Worm (Caenorhabditis elegans) whole organism, young adult: Measurements from ENCODE around the gene F53B2.8.

Source experiments
- B0019.2 ChIP-seq: fragments of 200-800 bp; sonication (Bioruptor generic); conservative IDR thresholded peaks from 2 replicates; pipeline ENCODE4 v1.3.6; 2022; ENCODE audit warnings: missing genetic modification reagents, missing genetic modification characterization, missing compliant biosample characterization
- B0035.1 ChIP-seq: sonication (generic microtip); optimal IDR thresholded peaks from 2 replicates; lab custom pipeline; 2016; ENCODE audit warnings: missing genetic modification characterization, mild to moderate bottlenecking, missing compliant biosample characterization, missing genotype, missing genetic modification reagents
- D2030.7 ChIP-seq: fragments of 200-800 bp; sonication (Bioruptor generic); IDR thresholded peaks from 2 replicates; pipeline ENCODE4 v1.3.6; 2022; ENCODE audit warnings: missing genetic modification reagents, missing genetic modification characterization, missing compliant biosample characterization
- F33H1.4 ChIP-seq: fragments of 200-800 bp; sonication (Bioruptor generic); IDR thresholded peaks from 2 replicates; pipeline ENCODE4 v1.3.6; 2022; ENCODE audit warnings: missing genetic modification reagents, missing genetic modification characterization, missing compliant biosample characterization
- F49E8.2 ChIP-seq: sonication (generic microtip); optimal IDR thresholded peaks from 3 replicates; lab custom pipeline; 2017; ENCODE audit warnings: missing genetic modification characterization, mild to moderate bottlenecking, missing compliant biosample characterization, antibody characterized with exemption, moderate library complexity; ENCODE audit not compliant: insufficient read depth
- K12H6.12 ChIP-seq: fragments of 200-800 bp; sonication (Bioruptor generic); optimal IDR thresholded peaks from 2 replicates; lab custom pipeline; 2018; ENCODE audit warnings: mild to moderate bottlenecking, missing genetic modification characterization, missing compliant biosample characterization
- T07F8.4 ChIP-seq: sonication (generic microtip); optimal IDR thresholded peaks from 2 replicates; lab custom pipeline; 2016; ENCODE audit warnings: mild to moderate bottlenecking, missing genetic modification characterization, moderate library complexity, missing compliant biosample characterization
- Y53F4B.3 ChIP-seq: fragments of 200-800 bp; sonication (Bioruptor generic); IDR thresholded peaks from 2 replicates; pipeline ENCODE4 v1.3.6; 2022; ENCODE audit warnings: missing genetic modification reagents, missing genetic modification characterization, missing compliant biosample characterization
- Y56A3A.18 ChIP-seq: fragments of 200-800 bp; sonication (Bioruptor generic); IDR thresholded peaks from 2 replicates; pipeline ENCODE4 v1.3.6; 2022; ENCODE audit warnings: missing genetic modification reagents, missing genetic modification characterization, missing compliant biosample characterization
- Y95B8A.8 ChIP-seq: fragments of 200-800 bp; sonication (Bioruptor generic); IDR thresholded peaks from 2 replicates; pipeline ENCODE4 v1.3.6; 2022; ENCODE audit warnings: missing genetic modification reagents, missing genetic modification characterization, missing compliant biosample characterization
- ZK185.1 ChIP-seq: sonication (generic microtip); optimal IDR thresholded peaks from 2 replicates; lab custom pipeline; 2016; ENCODE audit warnings: mild to moderate bottlenecking, missing genetic modification characterization, missing compliant biosample characterization; ENCODE audit not compliant: poor library complexity, severe bottlenecking
- aptf-2 ChIP-seq: fragments of 200-800 bp; sonication (Bioruptor generic); conservative IDR thresholded peaks from 2 replicates; pipeline ENCODE4 v1.3.6; 2022; ENCODE audit warnings: missing genetic modification reagents, missing genetic modification characterization, missing compliant biosample characterization
- atf-7 ChIP-seq: sonication (generic microtip); optimal IDR thresholded peaks from 2 replicates; lab custom pipeline; 2017; ENCODE audit warnings: mild to moderate bottlenecking, missing genetic modification characterization, missing compliant biosample characterization
- attf-6 ChIP-seq: fragments of 200-800 bp; sonication (Bioruptor generic); IDR thresholded peaks from 2 replicates; pipeline ENCODE4 v1.3.6; 2022; ENCODE audit warnings: missing genetic modification reagents, missing genetic modification characterization, missing compliant biosample characterization
- bed-2 ChIP-seq: fragments of 200-800 bp; sonication (Bioruptor generic); IDR thresholded peaks from 2 replicates; pipeline ENCODE4 v1.3.6; 2022; ENCODE audit warnings: missing genetic modification reagents, missing genetic modification characterization, missing compliant biosample characterization
- cebp-1 ChIP-seq, 2 experiments: fragments of 200-800 bp in 1 of 2; sonication (Bioruptor generic) in 1 of 2; sonication (generic microtip) in 1 of 2; IDR thresholded peaks in 1 of 2; optimal IDR thresholded peaks in 1 of 2; 2 replicates each; pipeline versions ENCODE4 v1.3.6 to Lab custom; 2017 to 2022; ENCODE audit warnings: missing compliant biosample characterization in 2 of 2, missing genetic modification characterization in 2 of 2, mild to moderate bottlenecking in 1 of 2, missing genetic modification reagents in 1 of 2, moderate library complexity in 1 of 2
- ceh-27 ChIP-seq: fragments of 200-800 bp; sonication (Bioruptor generic); optimal IDR thresholded peaks from 2 replicates; lab custom pipeline; 2018; ENCODE audit warnings: mild to moderate bottlenecking, missing genetic modification characterization, moderate library complexity, missing compliant biosample characterization
- chd-7 ChIP-seq: sonication (generic microtip); optimal IDR thresholded peaks from 2 replicates; lab custom pipeline; 2016; ENCODE audit warnings: mild to moderate bottlenecking, missing genetic modification characterization, moderate library complexity, missing compliant biosample characterization
- dox-1 ChIP-seq: fragments of 200-800 bp; sonication (Bioruptor generic); IDR thresholded peaks from 2 replicates; pipeline ENCODE4 v1.3.6; 2022; ENCODE audit warnings: missing genetic modification reagents, missing genetic modification characterization, missing compliant biosample characterization
- dpff-1 ChIP-seq: sonication (generic microtip); optimal IDR thresholded peaks from 2 replicates; lab custom pipeline; 2017; ENCODE audit warnings: mild to moderate bottlenecking, missing genetic modification characterization, missing compliant biosample characterization
- dpl-1 ChIP-seq: fragments of 150-350 bp; optimal IDR thresholded peaks from 2 replicates; lab custom pipeline; 2014; ENCODE audit warnings: missing biosample characterization, missing genetic modification reagents, missing genetic modification characterization
- egl-44 ChIP-seq: fragments of 200-800 bp; sonication (Bioruptor generic); IDR thresholded peaks from 2 replicates; pipeline ENCODE4 v1.3.6; 2022; ENCODE audit warnings: missing genetic modification reagents, missing genetic modification characterization, missing compliant biosample characterization
- hlh-26 ChIP-seq: fragments of 200-800 bp; sonication (Bioruptor generic); conservative IDR thresholded peaks from 2 replicates; pipeline ENCODE4 v1.3.6; 2022; ENCODE audit warnings: missing genetic modification reagents, missing genetic modification characterization, missing compliant biosample characterization
- hrde-1 ChIP-seq: sonication (generic microtip); optimal IDR thresholded peaks from 2 replicates; lab custom pipeline; 2016; ENCODE audit warnings: missing genetic modification characterization, mild to moderate bottlenecking, missing compliant biosample characterization, moderate library complexity, missing genotype, missing genetic modification reagents, borderline replicate concordance
- hsf-1 ChIP-seq: fragments of 200-800 bp; sonication (Bioruptor generic); IDR thresholded peaks from 2 replicates; pipeline ENCODE4 v1.3.6; 2022; ENCODE audit warnings: missing genetic modification reagents, missing genetic modification characterization, missing compliant biosample characterization
- let-526 ChIP-seq: fragments of 200-800 bp; sonication (Bioruptor generic); IDR thresholded peaks from 2 replicates; pipeline ENCODE4 v1.3.6; 2022; ENCODE audit warnings: missing genetic modification reagents, missing genetic modification characterization, missing compliant biosample characterization
- lin-35 ChIP-seq, 3 experiments: fragments of 150-350 bp in 2 of 3; sonication (generic microtip) in 1 of 3; optimal IDR thresholded peaks; 2 replicates each; lab custom pipeline; 2014 to 2018; ENCODE audit warnings: missing biosample characterization in 3 of 3, missing genetic modification characterization in 3 of 3, missing genetic modification reagents in 3 of 3
- lin-54 ChIP-seq: fragments of 200-800 bp; sonication (Bioruptor generic); optimal IDR thresholded peaks from 2 replicates; lab custom pipeline; 2018; ENCODE audit warnings: mild to moderate bottlenecking, missing genetic modification characterization, missing compliant biosample characterization
- lir-1 ChIP-seq: fragments of 200-800 bp; sonication (Bioruptor generic); conservative IDR thresholded peaks from 2 replicates; pipeline ENCODE4 v1.3.6; 2022; ENCODE audit warnings: missing genetic modification reagents, missing genetic modification characterization, missing compliant biosample characterization
- lsl-1 ChIP-seq: fragments of 200-800 bp; sonication (Bioruptor generic); optimal IDR thresholded peaks from 2 replicates; lab custom pipeline; 2018; ENCODE audit warnings: mild to moderate bottlenecking, missing genetic modification characterization, moderate library complexity, missing compliant biosample characterization
- madf-10 ChIP-seq: sonication (generic microtip); optimal IDR thresholded peaks from 2 replicates; lab custom pipeline; 2016; ENCODE audit warnings: mild to moderate bottlenecking, missing genetic modification characterization, missing compliant biosample characterization
- madf-3 ChIP-seq: fragments of 200-800 bp; sonication (Bioruptor generic); IDR thresholded peaks from 2 replicates; pipeline ENCODE4 v1.3.6; 2022; ENCODE audit warnings: missing genetic modification reagents, missing genetic modification characterization, missing compliant biosample characterization
- madf-6 ChIP-seq: fragments of 200-800 bp; sonication (Bioruptor generic); IDR thresholded peaks from 2 replicates; pipeline ENCODE4 v1.3.6; 2022; ENCODE audit warnings: missing genetic modification reagents, missing genetic modification characterization, missing compliant biosample characterization
- madf-8 ChIP-seq: fragments of 200-800 bp; sonication (Bioruptor generic); conservative IDR thresholded peaks from 2 replicates; pipeline ENCODE4 v1.3.6; 2022; ENCODE audit warnings: missing genetic modification reagents, missing genetic modification characterization, missing compliant biosample characterization
- mcd-1 ChIP-seq: fragments of 200-800 bp; sonication (Bioruptor generic); IDR thresholded peaks from 2 replicates; pipeline ENCODE4 v1.3.6; 2022; ENCODE audit warnings: missing genetic modification reagents, missing genetic modification characterization, missing compliant biosample characterization
- pbrm-1 ChIP-seq: fragments of 200-800 bp; sonication (Bioruptor generic); IDR thresholded peaks from 2 replicates; pipeline ENCODE4 v1.3.6; 2022; ENCODE audit warnings: missing genetic modification reagents, missing genetic modification characterization, missing compliant biosample characterization
- sea-2 ChIP-seq: fragments of 200-800 bp; sonication (Bioruptor generic); IDR thresholded peaks from 2 replicates; pipeline ENCODE4 v1.3.6; 2022; ENCODE audit warnings: missing genetic modification characterization, missing compliant biosample characterization
- snpc-1.3 ChIP-seq: sonication (generic microtip); optimal IDR thresholded peaks from 2 replicates; lab custom pipeline; 2017; ENCODE audit warnings: missing genetic modification characterization, mild to moderate bottlenecking, missing compliant biosample characterization, antibody characterized with exemption, moderate library complexity, missing genotype, missing genetic modification reagents; ENCODE audit not compliant: insufficient read depth
- snpc-3.4 ChIP-seq: sonication (generic microtip); optimal IDR thresholded peaks from 2 replicates; lab custom pipeline; 2017; ENCODE audit warnings: missing genetic modification characterization, mild to moderate bottlenecking, missing compliant biosample characterization, antibody characterized with exemption, moderate library complexity, missing genotype, missing genetic modification reagents
- tbp1 ChIP-seq: fragments of 200-800 bp; sonication (Bioruptor generic); optimal IDR thresholded peaks from 2 replicates; lab custom pipeline; 2018; ENCODE audit warnings: mild to moderate bottlenecking, missing genetic modification characterization, missing compliant biosample characterization
- tbx-9 ChIP-seq: sonication (generic microtip); optimal IDR thresholded peaks from 2 replicates; lab custom pipeline; 2016; ENCODE audit warnings: borderline replicate concordance, missing genetic modification characterization, inconsistent platforms, missing compliant biosample characterization
- tlf-1 ChIP-seq: fragments of 200-800 bp; sonication (Bioruptor generic); optimal IDR thresholded peaks from 2 replicates; lab custom pipeline; 2018; ENCODE audit warnings: mild to moderate bottlenecking, missing genetic modification characterization, missing compliant biosample characterization
- unc-130 ChIP-seq: sonication (generic microtip); optimal IDR thresholded peaks from 2 replicates; lab custom pipeline; 2016; ENCODE audit warnings: missing genetic modification reagents, missing genetic modification characterization, missing compliant biosample characterization
- zim-3 ChIP-seq: sonication (generic microtip); optimal IDR thresholded peaks from 2 replicates; lab custom pipeline; 2017; ENCODE audit warnings: mild to moderate bottlenecking, missing genetic modification characterization, moderate library complexity, missing compliant biosample characterization
- ztf-26 ChIP-seq: sonication (generic microtip); optimal IDR thresholded peaks from 2 replicates; lab custom pipeline; 2017; ENCODE audit warnings: missing genetic modification characterization, missing compliant biosample characterization
- ztf-3 ChIP-seq: fragments of 200-800 bp; sonication (Bioruptor generic); optimal IDR thresholded peaks from 2 replicates; lab custom pipeline; 2018; ENCODE audit warnings: mild to moderate bottlenecking, missing genetic modification characterization, missing compliant biosample characterization

Gene F53B2.8

DNA sequence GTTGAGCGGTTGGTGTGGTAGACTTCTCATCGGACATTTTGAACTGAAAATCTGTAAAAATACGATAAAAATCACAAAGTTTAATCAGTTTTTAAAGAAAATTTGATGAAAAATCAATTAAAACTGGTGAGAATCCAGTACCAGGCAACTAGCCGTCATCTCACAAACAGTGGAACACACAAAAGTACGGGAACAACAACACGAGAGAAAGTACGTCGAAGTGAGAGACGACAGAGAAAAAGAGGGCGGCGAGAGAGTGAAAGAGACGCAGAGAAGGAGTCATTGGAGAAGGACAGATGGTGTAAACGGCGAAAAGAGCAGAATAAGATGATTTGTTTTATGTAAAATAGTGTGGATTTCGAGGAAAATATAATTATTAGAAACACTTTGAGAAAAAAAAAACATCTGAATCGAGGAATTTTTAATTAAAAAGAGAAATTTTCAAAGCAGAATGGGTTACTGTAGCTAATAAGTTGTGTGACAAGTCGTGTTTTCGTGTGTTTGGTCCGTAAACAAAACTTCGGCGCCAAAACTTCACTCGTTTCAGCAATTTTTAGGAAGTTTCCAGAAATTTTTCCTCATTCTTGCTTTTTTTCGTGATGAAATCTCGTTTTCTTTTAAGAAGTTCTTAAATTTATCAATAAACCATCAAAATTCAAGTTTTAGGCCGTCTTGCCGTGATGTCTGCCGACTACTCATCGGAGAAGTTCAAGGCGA, 40.1 kb upstream of the F53B2.8 start, which contains the start of the genes hsb-1 and let-99:
TSS of gene hsb-1 (minus strand) at position 51 of the 717 bp plus-strand sequence.
TSS of gene let-99 (plus strand) at position 667 of the 717 bp plus-strand sequence.
- TF ChIP-seq mcd-1 (GFP tag; lab: Robert Waterston, UW) (peak; percentile 56), aptf-2 (GFP tag; lab: Robert Waterston, UW) (no peak), ZK185.1 (tag; lab: Kevin White, UChicago) (peak; percentile 10), T07F8.4 (tag; lab: Kevin White, UChicago) (no peak), hrde-1 (no peak), Y56A3A.18 (GFP tag; lab: Robert Waterston, UW) (no peak), chd-7 (tag; lab: Kevin White, UChicago) (no peak), madf-6 (GFP tag; lab: Robert Waterston, UW) (peak; percentile 91), atf-7 (no peak), ztf-3 (GFP tag; lab: Kevin White, UChicago) (no peak), lin-35 (GFP tag; optimal IDR thresholded peaks at IDR 0.05; lab: Kevin White, UChicago) (peak in 1 of 3 experiments; percentile 27), Y95B8A.8 (GFP tag; lab: Robert Waterston, UW) (no peak), madf-3 (GFP tag; lab: Robert Waterston, UW) (no peak), tbp1 (GFP tag; lab: Kevin White, UChicago) (peak; percentile 34), hsf-1 (GFP tag; lab: Robert Waterston, UW) (peak; percentile 95), tlf-1 (peak; percentile 22), dpl-1 (GFP tag; lab: Kevin White, UChicago) (peak; percentile 46), zim-3 (tag; lab: Kevin White, UChicago) (no peak), unc-130 (peak; percentile 24), cebp-1 (GFP tag; IDR thresholded peaks at IDR 0.05; lab: Robert Waterston, UW) (no peak), cebp-1 (tag; optimal IDR thresholded peaks at IDR 0.05; lab: Kevin White, UChicago) (peak; percentile 23), B0035.1 (no peak), snpc-3.4 (peak; percentile 29), tbx-9 (tag; lab: Kevin White, UChicago) (no peak), snpc-1.3 (tag; lab: Kevin White, UChicago) (peak; percentile 61), egl-44 (GFP tag; lab: Robert Waterston, UW) (no peak), sea-2 (GFP tag; lab: Robert Waterston, UW) (no peak), let-526 (GFP tag; lab: Robert Waterston, UW) (no peak), lir-1 (GFP tag; lab: Robert Waterston, UW) (no peak), hlh-26 (GFP tag; lab: Robert Waterston, UW) (no peak), madf-10 (tag; lab: Kevin White, UChicago) (no peak), K12H6.12 (tag; lab: Kevin White, UChicago) (no peak), lsl-1 (peak; percentile 91), F49E8.2 (tag; lab: Kevin White, UChicago) (peak; percentile 52), lin-54 (GFP tag; lab: Kevin White, UChicago) (peak; percentile 52), B0019.2 (GFP tag; lab: Robert Waterston, UW) (no peak), Y53F4B.3 (no peak), D2030.7 (GFP tag; lab: Robert Waterston, UW) (peak; percentile 60; the same call in 1 of the 2 replicates), bed-2 (GFP tag; lab: Robert Waterston, UW) (no peak), dpff-1 (tag; lab: Kevin White, UChicago) (no peak), ceh-27 (GFP tag; lab: Kevin White, UChicago) (no peak), ztf-26 (tag; lab: Kevin White, UChicago) (no peak), dox-1 (peak; percentile 58), madf-8 (peak; percentile 58), attf-6 (GFP tag; lab: Robert Waterston, UW) (peak; percentile 59; the same call in 1 of the 2 replicates), pbrm-1 (GFP tag; lab: Robert Waterston, UW) (peak; percentile 33; the same call in 1 of the 2 replicates), F33H1.4 (GFP tag; lab: Robert Waterston, UW) (peak; percentile 63)
